Worm (Caenorhabditis elegans) whole organism, L2 larva: Measurements from ENCODE around the gene F52F10.2.

Experiments
- R02D3.7 ChIP-seq: fragments of 150-350 bp; optimal IDR thresholded peaks from 2 replicates; lab custom pipeline; 2014; ENCODE audit warnings: missing biosample characterization, missing genetic modification characterization
- Y55F3AM.14 ChIP-seq: fragments of 200-800 bp; sonication (Bioruptor generic); optimal IDR thresholded peaks from 2 replicates; lab custom pipeline; 2018; ENCODE audit warnings: mild to moderate bottlenecking, missing genetic modification characterization, missing compliant biosample characterization
- ZK546.5 ChIP-seq: sonication (generic microtip); optimal IDR thresholded peaks from 2 replicates; lab custom pipeline; 2017; ENCODE audit warnings: missing biosample characterization, missing genetic modification characterization
- alr-1 ChIP-seq: fragments of 150-350 bp; optimal IDR thresholded peaks from 2 replicates; lab custom pipeline; 2014; ENCODE audit warnings: missing biosample characterization, missing genetic modification characterization
- ceh-16 ChIP-seq: fragments of 150-350 bp; optimal IDR thresholded peaks from 2 replicates; lab custom pipeline; 2014; ENCODE audit warnings: missing biosample characterization, missing genetic modification characterization
- ceh-82 ChIP-seq: fragments of 150-350 bp; optimal IDR thresholded peaks from 2 replicates; lab custom pipeline; 2014; ENCODE audit warnings: missing biosample characterization, missing genetic modification characterization
- dmd-4 ChIP-seq: sonication (generic microtip); optimal IDR thresholded peaks from 2 replicates; lab custom pipeline; 2017; ENCODE audit warnings: missing biosample characterization, missing genetic modification characterization
- egl-27 ChIP-seq: sonication (generic microtip); optimal IDR thresholded peaks from 3 replicates; lab custom pipeline; 2017; ENCODE audit warnings: missing biosample characterization, missing genetic modification reagents, missing genetic modification characterization
- elt-1 ChIP-seq: fragments of 150-350 bp; optimal IDR thresholded peaks from 2 replicates; lab custom pipeline; 2014; ENCODE audit warnings: missing biosample characterization, missing genetic modification characterization
- elt-3 ChIP-seq: sonication (generic microtip); optimal IDR thresholded peaks from 2 replicates; lab custom pipeline; 2017; ENCODE audit warnings: missing biosample characterization, missing genetic modification characterization
- lin-11 ChIP-seq: fragments of 150-350 bp; sonication (generic microtip); optimal IDR thresholded peaks from 2 replicates; lab custom pipeline; 2014; ENCODE audit warnings: missing biosample characterization, missing genetic modification characterization, inconsistent platforms, mixed read lengths
- lin-39 ChIP-seq: fragments of 150-350 bp; optimal IDR thresholded peaks from 2 replicates; lab custom pipeline; 2014; ENCODE audit warnings: missing biosample characterization, missing genetic modification reagents, missing genetic modification characterization
- lsy-2 ChIP-seq, 2 experiments: fragments of 150-350 bp in 1 of 2; sonication (generic microtip) in 1 of 2; optimal IDR thresholded peaks; 2 replicates each; lab custom pipeline; 2014 to 2017; ENCODE audit warnings: missing biosample characterization in 2 of 2, missing genetic modification characterization in 2 of 2
- mab-5 ChIP-seq: fragments of 150-350 bp; optimal IDR thresholded peaks from 2 replicates; lab custom pipeline; 2014; ENCODE audit warnings: missing biosample characterization, missing genetic modification characterization
- mbf-1 ChIP-seq: sonication (generic microtip); optimal IDR thresholded peaks from 2 replicates; lab custom pipeline; 2017; ENCODE audit warnings: missing biosample characterization, missing genetic modification characterization
- nhr-10 ChIP-seq: sonication (generic microtip); optimal IDR thresholded peaks from 2 replicates; lab custom pipeline; 2017; ENCODE audit warnings: missing biosample characterization, missing genetic modification characterization
- nhr-11 ChIP-seq: fragments of 150-350 bp; optimal IDR thresholded peaks from 2 replicates; lab custom pipeline; 2014; ENCODE audit warnings: missing biosample characterization, missing genetic modification characterization
- nhr-12 ChIP-seq: fragments of 150-350 bp; optimal IDR thresholded peaks from 2 replicates; lab custom pipeline; 2014; ENCODE audit warnings: missing biosample characterization, missing genetic modification characterization
- nhr-129 ChIP-seq: fragments of 150-350 bp; optimal IDR thresholded peaks from 2 replicates; lab custom pipeline; 2014; ENCODE audit warnings: missing biosample characterization, missing genetic modification characterization
- nhr-23 ChIP-seq: fragments of 150-350 bp; optimal IDR thresholded peaks from 2 replicates; lab custom pipeline; 2014; ENCODE audit warnings: missing biosample characterization, missing genetic modification reagents, missing genetic modification characterization
- nhr-237 ChIP-seq: fragments of 150-350 bp; optimal IDR thresholded peaks from 2 replicates; lab custom pipeline; 2014; ENCODE audit warnings: missing biosample characterization, missing genetic modification characterization
- nhr-6 ChIP-seq: fragments of 150-350 bp; optimal IDR thresholded peaks from 2 replicates; lab custom pipeline; 2014; ENCODE audit warnings: missing biosample characterization, missing genetic modification characterization
- skn-1 ChIP-seq: sonication (generic microtip); optimal IDR thresholded peaks from 2 replicates; lab custom pipeline; 2017; ENCODE audit warnings: missing biosample characterization, missing genetic modification characterization
- sma-3 ChIP-seq: sonication (generic microtip); optimal IDR thresholded peaks from 2 replicates; lab custom pipeline; 2016; ENCODE audit warnings: missing genetic modification reagents, missing genetic modification characterization, missing compliant biosample characterization
- sma-9 ChIP-seq, 2 experiments: fragments of 150-350 bp in 1 of 2; sonication (generic microtip) in 1 of 2; optimal IDR thresholded peaks; 2 replicates each; lab custom pipeline; 2014 to 2016; ENCODE audit warnings: missing genetic modification characterization in 2 of 2, mild to moderate bottlenecking in 1 of 2, missing biosample characterization in 1 of 2, missing compliant biosample characterization in 1 of 2, missing genetic modification reagents in 1 of 2, moderate library complexity in 1 of 2
- snpc-4 ChIP-seq: fragments of 150-350 bp; optimal IDR thresholded peaks from 2 replicates; lab custom pipeline; 2014; ENCODE audit warnings: missing biosample characterization, missing genetic modification characterization
- unc-55 ChIP-seq: fragments of 150-350 bp; sonication (generic microtip); optimal IDR thresholded peaks from 3 replicates; lab custom pipeline; 2014; ENCODE audit warnings: missing biosample characterization, missing genetic modification reagents, missing genetic modification characterization
- zag-1 ChIP-seq: fragments of 150-350 bp; optimal IDR thresholded peaks from 2 replicates; lab custom pipeline; 2014; ENCODE audit warnings: missing biosample characterization, missing genetic modification characterization
- ztf-1 ChIP-seq: fragments of 200-800 bp; sonication (Bioruptor generic); conservative IDR thresholded peaks from 2 replicates; pipeline ENCODE4 v1.3.6; 2022; ENCODE audit warnings: missing genetic modification characterization, missing compliant biosample characterization
- ztf-11 ChIP-seq: sonication (generic microtip); optimal IDR thresholded peaks from 2 replicates; lab custom pipeline; 2017; ENCODE audit warnings: missing biosample characterization, missing genetic modification characterization
- ztf-4 ChIP-seq: fragments of 150-350 bp; optimal IDR thresholded peaks from 2 replicates; lab custom pipeline; 2014; ENCODE audit warnings: missing biosample characterization, missing genetic modification characterization

The F52F10.2 gene

ce11 chrV:1566776-1567175 lies 18.8 kb downstream of the F52F10.2 start, which contains the start of gene cdc-25.2:
TSS of gene cdc-25.2 (plus strand) at chrV:1567076.
- TF ChIP-seq ZK546.5 (no peak), ceh-16 (tag; lab: Kevin White, UChicago) (peak; percentile 59)

- no peak for TF ChIP-seq elt-3 (tag; lab: Kevin White, UChicago)
- TF ChIP-seq nhr-12, result no peak
- TF ChIP-seq mab-5 (tag; lab: Kevin White, UChicago), result no peak
- no peak for TF ChIP-seq egl-27
- TF ChIP-seq dmd-4 (tag; lab: Kevin White, UChicago), result no peak
- TF ChIP-seq nhr-129, result no peak
These were observed 21.9 kb downstream of the F52F10.2 start for ce11 chrV:1569750-1570419.

DNA sequence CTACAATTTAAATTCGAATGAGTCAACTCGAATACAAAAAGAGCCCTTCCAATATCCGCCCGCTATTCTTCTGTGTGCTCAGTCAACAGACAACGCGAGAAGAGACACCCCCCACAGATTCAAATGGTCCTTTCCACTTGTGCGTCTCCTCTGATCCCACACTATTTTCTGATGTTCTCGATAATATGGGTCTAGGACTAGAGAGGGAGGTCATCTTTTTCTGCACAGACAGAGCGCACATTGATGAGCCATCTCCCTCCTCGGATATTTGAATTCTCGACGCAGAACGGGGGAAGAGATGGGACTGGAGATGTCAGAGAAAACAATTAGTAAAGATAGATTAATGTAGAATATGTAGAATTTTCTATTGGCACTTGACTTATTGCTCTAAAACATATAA lies 22.7 kb downstream of the F52F10.2 start:
- TF ChIP-seq ceh-82 (tag; lab: Kevin White, UChicago), result no peak
- TF ChIP-seq nhr-237 (tag; lab: Kevin White, UChicago), result no peak
- TF ChIP-seq snpc-4, result no peak

- TF ChIP-seq sma-9 (GFP tag; optimal IDR thresholded peaks at IDR 0.05; lab: Kevin White, UChicago) (no peak), sma-9 (tag; optimal IDR thresholded peaks at IDR 0.05; lab: Kevin White, UChicago) (no peak), skn-1 (no peak), elt-3 (tag; lab: Kevin White, UChicago) (no peak), dmd-4 (tag; lab: Kevin White, UChicago) (no peak), alr-1 (tag; lab: Kevin White, UChicago) (no peak), snpc-4 (no peak), ZK546.5 (no peak), lsy-2 (tag; optimal IDR thresholded peaks at IDR 0.05; lab: Kevin White, UChicago) (no peak), elt-1 (tag; lab: Kevin White, UChicago) (no peak), zag-1 (tag; lab: Kevin White, UChicago) (no peak), ztf-11 (tag; lab: Kevin White, UChicago) (no peak), nhr-11 (tag; lab: Kevin White, UChicago) (no peak), nhr-23 (no peak), nhr-237 (tag; lab: Kevin White, UChicago) (no peak), unc-55 (GFP tag; lab: Kevin White, UChicago) (no peak), nhr-129 (no peak)
These were observed 24.6 kb downstream of the F52F10.2 start for ce11 chrV:1572585-1572984.

ce11 chrV:1574599-1574998 lies 26.7 kb downstream of the F52F10.2 start:
- no peak for TF ChIP-seq skn-1

- TF ChIP-seq mab-5 (tag; lab: Kevin White, UChicago) (peak; percentile 65), lin-11 (no peak)
- TF ChIP-seq, all 48 proteins: peak for 1
These were observed 27.6 kb downstream of the F52F10.2 start for ce11 chrV:1575493-1576084.

DNA sequence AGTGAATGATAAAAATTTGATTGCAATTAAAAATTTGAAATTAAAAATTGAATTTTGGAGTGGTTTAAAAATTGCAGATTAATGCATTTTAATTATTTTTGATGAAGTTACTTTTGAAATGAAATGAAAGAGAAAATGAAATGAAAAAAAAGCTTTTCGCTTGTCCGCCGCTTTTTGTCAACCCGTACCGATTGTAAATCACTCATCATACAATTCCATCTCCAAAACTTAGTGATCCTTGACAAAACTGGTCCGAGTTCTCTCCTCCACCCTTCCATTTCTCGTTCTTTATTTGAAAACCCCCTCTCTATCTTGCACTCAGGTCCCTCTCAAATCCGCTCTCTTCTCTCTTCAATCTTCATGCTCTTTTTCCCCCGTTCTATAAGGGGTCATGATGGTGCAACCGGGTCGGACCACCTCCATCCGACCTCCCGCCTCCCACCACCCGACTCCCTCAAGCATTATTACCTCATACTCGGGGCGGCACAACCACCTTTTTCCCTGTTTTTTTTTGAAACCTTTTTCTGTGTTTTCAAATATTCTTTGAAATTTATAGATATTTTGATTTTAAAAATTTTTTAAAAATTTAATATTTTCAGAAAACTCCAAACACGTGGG lies 29.3 kb downstream of the F52F10.2 start:
- TF ChIP-seq nhr-23 (no peak), ztf-11 (tag; lab: Kevin White, UChicago) (no peak), Y55F3AM.14 (GFP tag; lab: Kevin White, UChicago) (no peak), nhr-6 (no peak), R02D3.7 (tag; lab: Kevin White, UChicago) (no peak), lin-39 (tag; lab: Kevin White, UChicago) (no peak), nhr-10 (tag; lab: Kevin White, UChicago) (no peak), mbf-1 (tag; lab: Kevin White, UChicago) (no peak), ztf-4 (tag; lab: Kevin White, UChicago) (no peak), ztf-1 (GFP tag; lab: Robert Waterston, UW) (no peak), sma-9 (GFP tag; optimal IDR thresholded peaks at IDR 0.05; lab: Kevin White, UChicago) (no peak), sma-9 (tag; optimal IDR thresholded peaks at IDR 0.05; lab: Kevin White, UChicago) (no peak), ceh-16 (tag; lab: Kevin White, UChicago) (no peak), mab-5 (tag; lab: Kevin White, UChicago) (no peak), snpc-4 (no peak), sma-3 (no peak)
